Worm (Caenorhabditis elegans) whole organism, L1 larva: ENCODE measurements around the gene Y57E12AR.1.

Experiments used
- Y116A8C.19 ChIP-seq: sonication (generic microtip); optimal IDR thresholded peaks from 2 replicates; lab custom pipeline; 2016; ENCODE audit warnings: missing compliant biosample characterization, missing genetic modification characterization, borderline replicate concordance
- aly-2 ChIP-seq: fragments of 150-350 bp; optimal IDR thresholded peaks from 2 replicates; lab custom pipeline; 2014; ENCODE audit warnings: missing biosample characterization, missing genetic modification characterization
- blmp-1 ChIP-seq: fragments of 150-350 bp; optimal IDR thresholded peaks from 2 replicates; lab custom pipeline; 2014; ENCODE audit warnings: missing biosample characterization, missing genetic modification characterization
- ceh-82 ChIP-seq, 3 experiments: fragments of 150-350 bp in 1 of 3; sonication (generic microtip) in 2 of 3; optimal IDR thresholded peaks; 2 replicates each; lab custom pipeline; 2014 to 2017; ENCODE audit warnings: missing biosample characterization in 3 of 3, missing genetic modification characterization in 3 of 3
- dsc-1 ChIP-seq: sonication (generic microtip); optimal IDR thresholded peaks from 2 replicates; lab custom pipeline; 2016; ENCODE audit warnings: mild to moderate bottlenecking, missing genetic modification characterization, missing compliant biosample characterization
- elt-2 ChIP-seq: sonication (generic microtip); optimal IDR thresholded peaks from 2 replicates; lab custom pipeline; 2016; ENCODE audit warnings: missing genetic modification characterization, mild to moderate bottlenecking, inconsistent platforms, missing compliant biosample characterization, missing genetic modification reagents
- fos-1 ChIP-seq: fragments of 150-350 bp; optimal IDR thresholded peaks from 2 replicates; lab custom pipeline; 2014; ENCODE audit warnings: missing biosample characterization, missing genetic modification characterization
- hpl-2 ChIP-seq: fragments of 150-350 bp; optimal IDR thresholded peaks from 2 replicates; lab custom pipeline; 2014; ENCODE audit warnings: missing biosample characterization, missing genetic modification reagents, missing genetic modification characterization
- irx-1 ChIP-seq: sonication (generic microtip); optimal IDR thresholded peaks from 2 replicates; lab custom pipeline; 2016; ENCODE audit warnings: missing genetic modification characterization, missing compliant biosample characterization
- isw-1 ChIP-seq: fragments of 200-800 bp; sonication (Bioruptor generic); IDR thresholded peaks from 2 replicates; pipeline ENCODE4 v1.3.6; 2022; ENCODE audit warnings: missing genetic modification characterization, missing compliant biosample characterization
- lin-39 ChIP-seq: fragments of 150-350 bp; optimal IDR thresholded peaks from 2 replicates; lab custom pipeline; 2014; ENCODE audit warnings: missing biosample characterization, missing genetic modification reagents, missing genetic modification characterization
- lir-3 ChIP-seq: sonication (generic microtip); optimal IDR thresholded peaks from 2 replicates; lab custom pipeline; 2016; ENCODE audit warnings: mild to moderate bottlenecking, missing genetic modification characterization, moderate library complexity, missing compliant biosample characterization; ENCODE audit not compliant: poor library complexity
- mab-9 ChIP-seq: fragments of 200-800 bp; sonication (Bioruptor generic); IDR thresholded peaks from 2 replicates; pipeline ENCODE4 v1.3.6; 2022; ENCODE audit warnings: missing genetic modification reagents, missing genetic modification characterization, missing compliant biosample characterization
- nhr-28 ChIP-seq: fragments of 150-350 bp; optimal IDR thresholded peaks from 2 replicates; lab custom pipeline; 2014; ENCODE audit warnings: missing biosample characterization, missing genetic modification characterization
- nhr-76 ChIP-seq: sonication (generic microtip); optimal IDR thresholded peaks from 2 replicates; lab custom pipeline; 2017; ENCODE audit warnings: missing biosample characterization, missing genetic modification characterization
- nhr-84 ChIP-seq: sonication (generic microtip); optimal IDR thresholded peaks from 2 replicates; lab custom pipeline; 2017; ENCODE audit warnings: missing biosample characterization, missing genetic modification characterization
- pag-3 ChIP-seq: sonication (generic microtip); optimal IDR thresholded peaks from 2 replicates; lab custom pipeline; 2017; ENCODE audit warnings: missing genetic modification characterization, mild to moderate bottlenecking, missing compliant biosample characterization, antibody characterized with exemption, borderline replicate concordance; ENCODE audit not compliant: insufficient read depth
- skn-1 ChIP-seq: fragments of 150-350 bp; optimal IDR thresholded peaks from 2 replicates; lab custom pipeline; 2014; ENCODE audit warnings: missing biosample characterization, missing genetic modification characterization
- sup-37 ChIP-seq: fragments of 200-800 bp; sonication (Bioruptor generic); optimal IDR thresholded peaks from 2 replicates; lab custom pipeline; 2018; ENCODE audit warnings: mild to moderate bottlenecking, missing genetic modification characterization, missing compliant biosample characterization
- tbx-2 ChIP-seq: sonication (generic microtip); optimal IDR thresholded peaks from 2 replicates; lab custom pipeline; 2016; ENCODE audit warnings: missing genetic modification characterization, missing compliant biosample characterization
- unc-130 ChIP-seq: fragments of 150-350 bp; optimal IDR thresholded peaks from 2 replicates; lab custom pipeline; 2017; ENCODE audit warnings: missing biosample characterization, missing genetic modification characterization, inconsistent platforms
- unc-98 ChIP-seq: fragments of 200-800 bp; sonication (Bioruptor generic); IDR thresholded peaks from 2 replicates; pipeline ENCODE4 v1.3.6; 2022; ENCODE audit warnings: missing genetic modification characterization, missing compliant biosample characterization
- xbp-1 ChIP-seq: sonication (generic microtip); optimal IDR thresholded peaks from 2 replicates; lab custom pipeline; 2016; ENCODE audit warnings: missing genetic modification characterization, missing compliant biosample characterization
- zag-1 ChIP-seq: fragments of 150-350 bp; optimal IDR thresholded peaks from 2 replicates; lab custom pipeline; 2014; ENCODE audit warnings: missing biosample characterization, missing genetic modification characterization
- ztf-4 ChIP-seq: fragments of 150-350 bp; optimal IDR thresholded peaks from 2 replicates; lab custom pipeline; 2014; ENCODE audit warnings: missing biosample characterization, missing genetic modification characterization

Gene Y57E12AR.1

ce11 chrV:7021772-7022171, 43.4 kb downstream of the Y57E12AR.1 start, which contains the start of gene F20A1.4:
Gene F20A1.4, minus strand, starts transcription at chrV:7021872.
- TF ChIP-seq sup-37 (GFP tag; lab: Kevin White, UChicago) (no peak), mab-9 (no peak), nhr-84 (no peak), aly-2 (no peak), dsc-1 (peak; percentile 76)

DNA sequence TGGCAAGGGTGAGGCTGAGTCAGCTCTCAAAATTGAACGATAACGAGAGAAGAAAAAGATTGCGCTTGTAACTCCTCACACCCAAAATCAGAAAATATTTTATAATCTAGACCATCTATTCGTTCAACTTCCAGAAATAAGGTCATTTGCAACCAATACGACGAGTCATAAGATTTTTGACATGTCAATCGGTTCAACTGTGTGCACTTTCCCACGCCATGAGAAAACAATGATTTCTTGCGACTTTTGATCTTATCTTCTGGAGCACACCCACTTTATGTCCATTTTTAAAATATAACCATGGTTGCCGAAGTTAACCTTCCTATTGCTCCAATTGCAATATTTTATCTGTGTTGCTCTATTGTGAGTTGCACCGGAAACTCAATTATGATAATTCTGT, 48.1 kb downstream of the Y57E12AR.1 start, which contains the start of gene srsx-32:
Gene srsx-32 (plus strand): TSS at position 301 of the 400 bp plus-strand sequence.
- TF ChIP-seq blmp-1 (tag; lab: Kevin White, UChicago) (no peak), aly-2 (no peak), hpl-2 (no peak), nhr-76 (tag; lab: Kevin White, UChicago) (no peak), zag-1 (no peak), tbx-2 (tag; lab: Kevin White, UChicago) (no peak), skn-1 (tag; lab: Kevin White, UChicago) (no peak), lir-3 (tag; lab: Kevin White, UChicago) (no peak), nhr-28 (tag; lab: Kevin White, UChicago) (no peak), Y116A8C.19 (tag; lab: Kevin White, UChicago) (no peak)

- no peak for TF ChIP-seq elt-2
- no peak for TF ChIP-seq ztf-4 (tag; lab: Kevin White, UChicago)
- no peak for TF ChIP-seq pag-3 (tag; lab: Kevin White, UChicago)
- no peak for TF ChIP-seq xbp-1 (tag; lab: Kevin White, UChicago)
- TF ChIP-seq fos-1 (tag; lab: Kevin White, UChicago): no peak
- no peak for TF ChIP-seq ceh-82 (tag; optimal IDR thresholded peaks at IDR 0.05; lab: Kevin White, UChicago)
- TF ChIP-seq sup-37 (GFP tag; lab: Kevin White, UChicago): no peak
- no peak for TF ChIP-seq irx-1 (tag; lab: Kevin White, UChicago)
- TF ChIP-seq isw-1: no peak
- no peak for TF ChIP-seq aly-2
- TF ChIP-seq nhr-84: no peak
- no peak for TF ChIP-seq dsc-1
- no peak for TF ChIP-seq unc-98 (GFP tag; lab: Robert Waterston, UW)
- no peak for TF ChIP-seq lir-3 (tag; lab: Kevin White, UChicago)
- TF ChIP-seq lin-39 (tag; lab: Kevin White, UChicago): no peak
- no peak for TF ChIP-seq unc-130 (tag; lab: Kevin White, UChicago)
- TF ChIP-seq zag-1: no peak
These were observed 49.3 kb downstream of the Y57E12AR.1 start, which contains the start of gene C33G8.13 for ce11 chrV:7015872-7016271. Gene C33G8.13, minus strand, starts transcription at chrV:7015972.
